Fruit fly (Drosophila melanogaster): ENCODE results near the gene CG5191.

DNA sequence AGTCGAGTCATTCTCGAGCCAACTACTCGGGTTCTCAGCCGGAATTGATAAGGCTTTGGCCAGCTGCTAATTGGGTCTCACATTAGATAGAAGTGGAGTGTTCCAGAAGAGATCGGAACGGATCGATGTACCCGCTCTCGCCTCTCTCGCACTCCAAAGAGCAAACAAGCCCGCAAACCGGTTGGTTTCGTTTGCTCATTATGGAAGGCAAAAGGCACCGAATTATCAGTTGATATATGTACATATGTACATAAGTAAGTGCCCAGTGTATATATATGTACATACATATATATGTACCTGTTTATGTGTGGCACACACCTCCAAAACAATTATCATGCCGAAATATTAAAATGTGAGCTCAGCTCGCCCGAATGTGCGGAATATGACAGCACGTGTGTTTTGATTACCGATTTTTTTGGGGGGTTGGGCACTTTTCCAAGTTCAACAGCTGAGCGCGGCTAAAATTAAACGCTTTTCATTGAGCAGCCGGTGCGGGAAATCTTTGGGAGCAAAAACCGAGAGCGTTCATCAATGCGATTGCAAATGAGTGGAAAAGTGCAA lies 4.9 kb upstream of the CG5191 start:
- no peak for TF ChIP-seq pad (GFP tag; optimal IDR thresholded peaks at IDR 0.05)
- TF ChIP-seq CG12768 (GFP tag; optimal IDR thresholded peaks at IDR 0.05), result peak; percentile 53
- no peak for TF ChIP-seq CG14711 (tag; optimal IDR thresholded peaks at IDR 0.05)
- no peak for TF ChIP-seq cnc (optimal IDR thresholded peaks at IDR 0.05)

Measured in whole organism, adult.